Worm (Caenorhabditis elegans) whole organism, L2 larva: ENCODE results near the gene T20B3.1.

Source experiments
- C34F6.9 ChIP-seq: fragments of 150-350 bp; optimal IDR thresholded peaks from 2 replicates; lab custom pipeline; 2014; ENCODE audit warnings: missing biosample characterization, missing genetic modification characterization
- F13H6.1 ChIP-seq: sonication (generic microtip); optimal IDR thresholded peaks from 2 replicates; lab custom pipeline; 2016; ENCODE audit warnings: missing genetic modification characterization, missing compliant biosample characterization
- R02D3.7 ChIP-seq: fragments of 150-350 bp; optimal IDR thresholded peaks from 2 replicates; lab custom pipeline; 2014; ENCODE audit warnings: missing biosample characterization, missing genetic modification characterization
- Y55F3AM.14 ChIP-seq: fragments of 200-800 bp; sonication (Bioruptor generic); optimal IDR thresholded peaks from 2 replicates; lab custom pipeline; 2018; ENCODE audit warnings: mild to moderate bottlenecking, missing genetic modification characterization, missing compliant biosample characterization
- ZK546.5 ChIP-seq: sonication (generic microtip); optimal IDR thresholded peaks from 2 replicates; lab custom pipeline; 2017; ENCODE audit warnings: missing biosample characterization, missing genetic modification characterization
- aly-2 ChIP-seq: fragments of 150-350 bp; optimal IDR thresholded peaks from 2 replicates; lab custom pipeline; 2014; ENCODE audit warnings: missing biosample characterization, missing genetic modification characterization
- ama-1 ChIP-seq: fragments of 150-350 bp; optimal IDR thresholded peaks from 2 replicates; lab custom pipeline; 2018; ENCODE audit warnings: inconsistent platforms
- blmp-1 ChIP-seq: sonication (generic microtip); optimal IDR thresholded peaks from 2 replicates; lab custom pipeline; 2017; ENCODE audit warnings: missing genetic modification characterization, mild to moderate bottlenecking, missing compliant biosample characterization, antibody characterized with exemption, moderate library complexity; ENCODE audit not compliant: insufficient read depth
- ceh-16 ChIP-seq: fragments of 150-350 bp; optimal IDR thresholded peaks from 2 replicates; lab custom pipeline; 2014; ENCODE audit warnings: missing biosample characterization, missing genetic modification characterization
- ceh-82 ChIP-seq: fragments of 150-350 bp; optimal IDR thresholded peaks from 2 replicates; lab custom pipeline; 2014; ENCODE audit warnings: missing biosample characterization, missing genetic modification characterization
- crh-2 ChIP-seq: sonication (generic microtip); optimal IDR thresholded peaks from 2 replicates; lab custom pipeline; 2017; ENCODE audit warnings: missing biosample characterization, missing genetic modification characterization
- dmd-4 ChIP-seq: sonication (generic microtip); optimal IDR thresholded peaks from 2 replicates; lab custom pipeline; 2017; ENCODE audit warnings: missing biosample characterization, missing genetic modification characterization
- egl-27 ChIP-seq: sonication (generic microtip); optimal IDR thresholded peaks from 3 replicates; lab custom pipeline; 2017; ENCODE audit warnings: missing biosample characterization, missing genetic modification reagents, missing genetic modification characterization
- elt-1 ChIP-seq: fragments of 150-350 bp; optimal IDR thresholded peaks from 2 replicates; lab custom pipeline; 2014; ENCODE audit warnings: missing biosample characterization, missing genetic modification characterization
- elt-3 ChIP-seq: sonication (generic microtip); optimal IDR thresholded peaks from 2 replicates; lab custom pipeline; 2017; ENCODE audit warnings: missing biosample characterization, missing genetic modification characterization
- fos-1 ChIP-seq: fragments of 150-350 bp; optimal IDR thresholded peaks from 2 replicates; lab custom pipeline; 2014; ENCODE audit warnings: missing biosample characterization, missing genetic modification characterization
- gmeb-1 ChIP-seq: fragments of 150-350 bp; optimal IDR thresholded peaks from 2 replicates; lab custom pipeline; 2014; ENCODE audit warnings: missing biosample characterization, missing genetic modification characterization
- lin-13 ChIP-seq: fragments of 150-350 bp; optimal IDR thresholded peaks from 2 replicates; lab custom pipeline; 2014; ENCODE audit warnings: missing biosample characterization, missing genetic modification reagents, missing genetic modification characterization
- lsy-2 ChIP-seq, 2 experiments: fragments of 150-350 bp in 1 of 2; sonication (generic microtip) in 1 of 2; optimal IDR thresholded peaks; 2 replicates each; lab custom pipeline; 2014 to 2017; ENCODE audit warnings: missing biosample characterization in 2 of 2, missing genetic modification characterization in 2 of 2
- mab-5 ChIP-seq: fragments of 150-350 bp; optimal IDR thresholded peaks from 2 replicates; lab custom pipeline; 2014; ENCODE audit warnings: missing biosample characterization, missing genetic modification characterization
- mbf-1 ChIP-seq: sonication (generic microtip); optimal IDR thresholded peaks from 2 replicates; lab custom pipeline; 2017; ENCODE audit warnings: missing biosample characterization, missing genetic modification characterization
- mdl-1 ChIP-seq, 2 experiments: fragments of 150-350 bp in 1 of 2; sonication (generic microtip) in 1 of 2; optimal IDR thresholded peaks; 2 replicates each; lab custom pipeline; 2017; ENCODE audit warnings: missing biosample characterization in 2 of 2, missing genetic modification characterization in 2 of 2
- nhr-11 ChIP-seq: fragments of 150-350 bp; optimal IDR thresholded peaks from 2 replicates; lab custom pipeline; 2014; ENCODE audit warnings: missing biosample characterization, missing genetic modification characterization
- nhr-129 ChIP-seq: fragments of 150-350 bp; optimal IDR thresholded peaks from 2 replicates; lab custom pipeline; 2014; ENCODE audit warnings: missing biosample characterization, missing genetic modification characterization
- nhr-21 ChIP-seq: fragments of 150-350 bp; optimal IDR thresholded peaks from 2 replicates; lab custom pipeline; 2014; ENCODE audit warnings: missing biosample characterization, missing genetic modification characterization
- nhr-23 ChIP-seq: fragments of 150-350 bp; optimal IDR thresholded peaks from 2 replicates; lab custom pipeline; 2014; ENCODE audit warnings: missing biosample characterization, missing genetic modification reagents, missing genetic modification characterization
- nhr-237 ChIP-seq: fragments of 150-350 bp; optimal IDR thresholded peaks from 2 replicates; lab custom pipeline; 2014; ENCODE audit warnings: missing biosample characterization, missing genetic modification characterization
- nhr-25 ChIP-seq: fragments of 150-350 bp; sonication (generic microtip); optimal IDR thresholded peaks from 3 replicates; lab custom pipeline; 2014; ENCODE audit warnings: missing biosample characterization, missing genetic modification characterization
- nhr-77 ChIP-seq: fragments of 150-350 bp; optimal IDR thresholded peaks from 2 replicates; lab custom pipeline; 2014; ENCODE audit warnings: missing biosample characterization, missing genetic modification characterization
- sem-4 ChIP-seq: fragments of 150-350 bp; optimal IDR thresholded peaks from 2 replicates; lab custom pipeline; 2014; ENCODE audit warnings: missing biosample characterization, missing genetic modification reagents, missing genetic modification characterization
- skn-1 ChIP-seq: sonication (generic microtip); optimal IDR thresholded peaks from 2 replicates; lab custom pipeline; 2017; ENCODE audit warnings: missing biosample characterization, missing genetic modification characterization
- sma-3 ChIP-seq: sonication (generic microtip); optimal IDR thresholded peaks from 2 replicates; lab custom pipeline; 2016; ENCODE audit warnings: missing genetic modification reagents, missing genetic modification characterization, missing compliant biosample characterization
- sma-9 ChIP-seq, 2 experiments: fragments of 150-350 bp in 1 of 2; sonication (generic microtip) in 1 of 2; optimal IDR thresholded peaks; 2 replicates each; lab custom pipeline; 2014 to 2016; ENCODE audit warnings: missing genetic modification characterization in 2 of 2, mild to moderate bottlenecking in 1 of 2, missing biosample characterization in 1 of 2, missing compliant biosample characterization in 1 of 2, missing genetic modification reagents in 1 of 2, moderate library complexity in 1 of 2
- snpc-4 ChIP-seq: fragments of 150-350 bp; optimal IDR thresholded peaks from 2 replicates; lab custom pipeline; 2014; ENCODE audit warnings: missing biosample characterization, missing genetic modification characterization
- unc-39 ChIP-seq: fragments of 150-350 bp; optimal IDR thresholded peaks from 2 replicates; lab custom pipeline; 2014; ENCODE audit warnings: missing biosample characterization, missing genetic modification characterization
- unc-55 ChIP-seq: fragments of 150-350 bp; sonication (generic microtip); optimal IDR thresholded peaks from 3 replicates; lab custom pipeline; 2014; ENCODE audit warnings: missing biosample characterization, missing genetic modification reagents, missing genetic modification characterization
- unc-62 ChIP-seq: fragments of 150-350 bp; optimal IDR thresholded peaks from 2 replicates; lab custom pipeline; 2014; ENCODE audit warnings: missing biosample characterization, missing genetic modification reagents, missing genetic modification characterization
- zag-1 ChIP-seq: fragments of 150-350 bp; optimal IDR thresholded peaks from 2 replicates; lab custom pipeline; 2014; ENCODE audit warnings: missing biosample characterization, missing genetic modification characterization
- ztf-1 ChIP-seq: fragments of 200-800 bp; sonication (Bioruptor generic); conservative IDR thresholded peaks from 2 replicates; pipeline ENCODE4 v1.3.6; 2022; ENCODE audit warnings: missing genetic modification characterization, missing compliant biosample characterization
- ztf-11 ChIP-seq: sonication (generic microtip); optimal IDR thresholded peaks from 2 replicates; lab custom pipeline; 2017; ENCODE audit warnings: missing biosample characterization, missing genetic modification characterization
- ztf-4 ChIP-seq: fragments of 150-350 bp; optimal IDR thresholded peaks from 2 replicates; lab custom pipeline; 2014; ENCODE audit warnings: missing biosample characterization, missing genetic modification characterization

The T20B3.1 gene

DNA sequence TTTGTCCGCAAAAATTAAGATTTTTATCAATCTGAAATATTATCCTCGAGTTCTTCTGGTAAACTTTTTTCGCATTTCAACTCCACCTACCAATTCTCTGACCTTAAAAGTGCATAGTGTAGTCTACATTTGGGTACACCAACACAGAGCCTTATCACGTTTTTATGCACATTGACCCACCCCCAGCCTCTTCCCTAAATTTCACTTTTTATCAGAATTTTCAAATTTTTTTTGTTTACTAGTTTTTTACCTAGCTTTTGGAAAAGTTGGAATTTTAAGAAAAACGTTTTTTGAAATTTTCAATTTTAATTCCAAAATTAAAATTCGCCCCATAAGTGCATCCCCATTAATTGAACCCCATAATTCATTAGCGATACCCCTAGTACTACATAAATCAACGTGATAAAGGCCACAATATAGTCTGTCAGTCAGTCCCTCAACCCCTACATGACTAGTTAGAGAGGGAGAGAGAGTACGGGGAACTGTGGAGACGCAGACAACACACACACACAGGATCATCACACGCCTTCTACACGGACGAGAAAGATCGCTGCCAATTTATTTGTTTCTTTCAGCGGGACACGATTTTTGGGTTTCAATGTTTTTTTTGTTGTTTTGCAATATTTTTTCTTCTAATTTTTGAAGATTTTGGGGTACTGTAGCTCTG lies 687 bp upstream of the T20B3.1 start:
- TF ChIP-seq crh-2 (tag; lab: Kevin White, UChicago), result no peak
- no peak for TF ChIP-seq ztf-11 (tag; lab: Kevin White, UChicago)
- TF ChIP-seq zag-1 (tag; lab: Kevin White, UChicago), result no peak
- no peak for TF ChIP-seq ama-1 (lab: Kevin White, UChicago)
- TF ChIP-seq mdl-1 (tag; optimal IDR thresholded peaks at IDR 0.05; lab: Kevin White, UChicago), result no peak
- TF ChIP-seq lin-13 (GFP tag; lab: Kevin White, UChicago), result no peak
- no peak for TF ChIP-seq fos-1 (tag; lab: Kevin White, UChicago)
- no peak for TF ChIP-seq sem-4
- TF ChIP-seq nhr-77 (tag; lab: Kevin White, UChicago), result no peak
- TF ChIP-seq ceh-82 (tag; lab: Kevin White, UChicago), result no peak
- no peak for TF ChIP-seq ceh-16
- TF ChIP-seq egl-27 (tag; lab: Kevin White, UChicago), result no peak
- no peak for TF ChIP-seq nhr-11
- TF ChIP-seq nhr-129 (tag; lab: Kevin White, UChicago), result no peak
- TF ChIP-seq nhr-23, result no peak
- no peak for TF ChIP-seq R02D3.7 (tag; lab: Kevin White, UChicago)
- no peak for TF ChIP-seq blmp-1 (tag; lab: Kevin White, UChicago)
- no peak for TF ChIP-seq Y55F3AM.14 (GFP tag; lab: Kevin White, UChicago)
- peak; percentile 45 for TF ChIP-seq nhr-21 (tag; lab: Kevin White, UChicago)
- TF ChIP-seq mbf-1 (tag; lab: Kevin White, UChicago), result no peak
- no peak for TF ChIP-seq lsy-2 (tag; optimal IDR thresholded peaks at IDR 0.05; lab: Kevin White, UChicago)
- no peak for TF ChIP-seq unc-39 (tag; lab: Kevin White, UChicago)
- TF ChIP-seq F13H6.1 (tag; lab: Kevin White, UChicago), result no peak
- peak; percentile 10 for TF ChIP-seq unc-55 (GFP tag; lab: Kevin White, UChicago)
- TF ChIP-seq snpc-4 (tag; lab: Kevin White, UChicago), result no peak
- TF ChIP-seq elt-1, result no peak
- TF ChIP-seq nhr-237 (tag; lab: Kevin White, UChicago), result no peak
- TF ChIP-seq mab-5 (tag; lab: Kevin White, UChicago), result peak; percentile 42
- no peak for TF ChIP-seq dmd-4 (tag; lab: Kevin White, UChicago)
- no peak for TF ChIP-seq ZK546.5 (tag; lab: Kevin White, UChicago)
- TF ChIP-seq sma-3 (GFP tag; lab: Kevin White, UChicago), result peak; percentile 7
- TF ChIP-seq nhr-25 (tag; lab: Kevin White, UChicago), result peak; percentile 48
- no peak for TF ChIP-seq elt-3 (tag; lab: Kevin White, UChicago)
- TF ChIP-seq skn-1 (tag; lab: Kevin White, UChicago), result no peak
- no peak for TF ChIP-seq gmeb-1
- TF ChIP-seq ztf-4 (tag; lab: Kevin White, UChicago), result no peak
- TF ChIP-seq ztf-1 (GFP tag; lab: Robert Waterston, UW), result no peak
- TF ChIP-seq C34F6.9, result no peak
- no peak for TF ChIP-seq aly-2
- TF ChIP-seq, all 48 proteins: peak for 5

- TF ChIP-seq unc-39 (tag; lab: Kevin White, UChicago) (no peak), elt-3 (tag; lab: Kevin White, UChicago) (no peak), mab-5 (tag; lab: Kevin White, UChicago) (no peak), lsy-2 (tag; optimal IDR thresholded peaks at IDR 0.05; lab: Kevin White, UChicago) (no peak), gmeb-1 (peak; percentile 45), unc-62 (GFP tag; lab: Kevin White, UChicago) (no peak), ztf-11 (tag; lab: Kevin White, UChicago) (no peak), fos-1 (tag; lab: Kevin White, UChicago) (peak; percentile 42), blmp-1 (tag; lab: Kevin White, UChicago) (no peak), sma-9 (GFP tag; optimal IDR thresholded peaks at IDR 0.05; lab: Kevin White, UChicago) (peak; percentile 29), sma-9 (tag; optimal IDR thresholded peaks at IDR 0.05; lab: Kevin White, UChicago) (no peak), ama-1 (lab: Kevin White, UChicago) (no peak), dmd-4 (tag; lab: Kevin White, UChicago) (no peak), F13H6.1 (tag; lab: Kevin White, UChicago) (no peak)
These were observed 1.3 kb downstream of the T20B3.1 start for ce11 chrV:16816707-16817106.
